Worm (Caenorhabditis elegans): Measurements from ENCODE around the gene Y49F6B.13.
"Not testable (repeated sequence)": the region's sequence is repeated elsewhere in the genome, so short reads cannot be mapped to it uniquely, and the experiment has no call there.

Y49F6B.13 gene

DNA sequence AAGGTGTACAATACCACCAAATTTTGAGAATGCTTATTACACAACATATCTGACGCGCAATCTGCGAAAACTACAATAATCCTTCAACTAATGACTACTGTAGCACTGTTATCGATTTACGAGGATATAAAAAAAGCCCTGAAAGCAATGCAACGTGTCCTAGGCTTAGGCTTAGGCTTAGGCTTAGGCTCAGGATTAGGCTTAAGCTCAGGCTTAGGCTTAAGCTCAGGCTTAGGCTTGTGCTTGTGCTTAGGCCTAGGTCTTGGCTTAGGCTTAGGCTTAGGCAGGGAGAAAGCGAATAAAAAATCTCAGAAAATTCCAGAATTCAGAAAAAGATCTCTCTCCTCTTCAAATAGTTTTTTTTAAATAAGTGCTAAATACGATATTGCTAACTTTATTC, 12.3 kb downstream of the Y49F6B.13 start:
- TF ChIP-seq tbx-37 (GFP tag; conservative IDR thresholded peaks at IDR 0.05): no peak
- TF ChIP-seq ceh-36 (tag; optimal IDR thresholded peaks at IDR 0.05): peak; percentile 69
- TF ChIP-seq pes-1 (GFP tag; IDR thresholded peaks at IDR 0.05): no peak

DNA sequence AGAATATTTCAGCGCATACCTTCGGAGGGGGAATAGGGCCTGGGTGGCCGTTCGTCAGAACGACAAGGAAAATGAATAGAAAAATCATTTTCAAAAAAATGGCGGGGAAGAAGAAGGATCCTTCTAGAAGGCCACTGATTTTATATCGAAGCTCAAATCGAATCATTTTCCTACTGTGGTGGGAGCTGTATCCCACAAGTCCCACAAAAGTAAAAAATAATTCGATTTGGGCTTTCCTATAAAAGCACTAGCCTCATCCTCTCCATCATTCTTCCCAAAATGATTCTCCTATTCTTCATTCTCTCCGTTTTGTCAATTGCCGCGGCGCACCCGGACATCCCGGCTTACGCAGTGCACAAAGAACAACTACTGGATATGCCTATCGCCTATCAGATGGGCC, 13.3 kb downstream of the Y49F6B.13 start, which contains the start of the genes C16C8.26 and C16C8.19:
TSS of gene C16C8.26 (minus strand) at position 101 of the 400 bp plus-strand sequence.
TSS of gene C16C8.19 (plus strand) at position 279 of the 400 bp plus-strand sequence.
- TF ChIP-seq tra-4 (tag; optimal IDR thresholded peaks at IDR 0.05) (no peak), ceh-13 (GFP tag; optimal IDR thresholded peaks at IDR 0.05) (no peak), hmbx-1 (tag; optimal IDR thresholded peaks at IDR 0.05) (no peak), sea-1 (GFP tag; conservative IDR thresholded peaks at IDR 0.05) (no peak), F13C5.2 (tag; optimal IDR thresholded peaks at IDR 0.05) (no peak), ceh-36 (tag; optimal IDR thresholded peaks at IDR 0.05) (no peak), hmg-4 (GFP tag; optimal IDR thresholded peaks at IDR 0.05) (no peak), pes-1 (GFP tag; IDR thresholded peaks at IDR 0.05) (no peak), flt-1 (GFP tag; IDR thresholded peaks at IDR 0.05) (no peak), tbx-11 (GFP tag; IDR thresholded peaks at IDR 0.05) (no peak), aly-1 (tag; optimal IDR thresholded peaks at IDR 0.05) (no peak), ama-1 (optimal IDR thresholded peaks at IDR 0.05) (no peak), ets-7 (tag; optimal IDR thresholded peaks at IDR 0.05) (no peak), B0310.2 (tag; optimal IDR thresholded peaks at IDR 0.05) (no peak)

DNA sequence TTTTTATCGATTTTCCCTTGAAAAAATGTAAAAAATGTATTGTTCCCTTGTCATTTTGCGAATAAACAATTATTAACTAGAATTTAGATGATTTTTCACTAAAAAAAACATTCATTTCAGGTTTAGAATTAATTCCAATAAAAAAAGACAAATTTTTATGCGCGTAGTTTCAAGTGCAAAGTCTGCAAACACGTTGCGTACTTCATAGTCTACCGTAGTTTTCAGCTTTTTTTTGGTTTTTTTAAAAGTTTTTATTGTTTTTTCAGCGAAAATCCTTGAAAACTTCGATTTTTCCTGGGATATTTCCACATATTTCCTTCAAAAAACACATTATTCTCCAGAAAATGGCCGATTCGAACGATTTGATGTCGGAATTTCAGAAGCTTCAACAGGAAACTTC, 18.0 kb downstream of the Y49F6B.13 start, which contains the start of gene C16C8.11:
TSS of gene C16C8.11 (plus strand) at position 188 of the 400 bp plus-strand sequence.
- no peak for TF ChIP-seq tra-4 (tag; optimal IDR thresholded peaks at IDR 0.05)
- no peak for TF ChIP-seq ceh-36 (tag; optimal IDR thresholded peaks at IDR 0.05)
- TF ChIP-seq sea-1 (GFP tag; conservative IDR thresholded peaks at IDR 0.05): no peak
- TF ChIP-seq pes-1 (GFP tag; IDR thresholded peaks at IDR 0.05): no peak
- TF ChIP-seq aly-1 (tag; optimal IDR thresholded peaks at IDR 0.05): no peak
- no peak for TF ChIP-seq hnd-1 (tag; optimal IDR thresholded peaks at IDR 0.05)
- no peak for TF ChIP-seq hmbx-1 (tag; optimal IDR thresholded peaks at IDR 0.05)
- TF ChIP-seq flt-1 (GFP tag; IDR thresholded peaks at IDR 0.05): no peak
- no peak for TF ChIP-seq F13C5.2 (tag; optimal IDR thresholded peaks at IDR 0.05)
- TF ChIP-seq B0310.2 (tag; optimal IDR thresholded peaks at IDR 0.05): no peak
- no peak for TF ChIP-seq scrt-1 (GFP tag; IDR thresholded peaks at IDR 0.05)

DNA sequence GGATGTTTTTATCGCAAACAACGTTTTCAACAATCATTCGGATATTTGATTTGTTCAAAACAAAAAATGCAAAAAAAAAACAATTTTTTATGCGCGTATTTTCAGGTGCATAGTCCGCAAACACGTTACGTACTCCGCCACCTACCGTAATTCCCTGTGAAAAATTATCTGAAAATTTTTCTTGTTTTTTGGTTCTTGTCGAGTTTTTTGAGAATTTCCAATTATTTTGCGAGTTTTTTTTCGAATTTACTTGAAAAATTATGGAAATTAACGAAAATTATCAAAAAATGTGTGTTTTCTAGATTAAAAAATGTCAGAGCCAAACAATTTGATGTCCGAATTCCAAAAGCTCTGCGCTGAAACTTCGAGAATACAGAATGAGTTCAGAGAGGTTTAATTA, 19.1 kb downstream of the Y49F6B.13 start, which contains the start of gene C16C8.12:
TSS of gene C16C8.12 (plus strand) at position 301 of the 400 bp plus-strand sequence.
- TF ChIP-seq ceh-13 (GFP tag; optimal IDR thresholded peaks at IDR 0.05): no peak
- no peak for TF ChIP-seq F13C5.2 (tag; optimal IDR thresholded peaks at IDR 0.05)
- no peak for TF ChIP-seq hmg-4 (GFP tag; optimal IDR thresholded peaks at IDR 0.05)
- TF ChIP-seq hmbx-1 (tag; optimal IDR thresholded peaks at IDR 0.05): no peak
- TF ChIP-seq tra-4 (tag; optimal IDR thresholded peaks at IDR 0.05): no peak
- TF ChIP-seq pes-1 (GFP tag; IDR thresholded peaks at IDR 0.05): no peak
- TF ChIP-seq tbx-37 (GFP tag; conservative IDR thresholded peaks at IDR 0.05): no peak
- no peak for TF ChIP-seq ceh-36 (tag; optimal IDR thresholded peaks at IDR 0.05)
- TF ChIP-seq tbx-11 (GFP tag; IDR thresholded peaks at IDR 0.05): no peak
- TF ChIP-seq flt-1 (GFP tag; IDR thresholded peaks at IDR 0.05): no peak
- no peak for TF ChIP-seq ets-7 (tag; optimal IDR thresholded peaks at IDR 0.05)
- TF ChIP-seq aly-1 (tag; optimal IDR thresholded peaks at IDR 0.05): no peak
- no peak for TF ChIP-seq B0310.2 (tag; optimal IDR thresholded peaks at IDR 0.05)
- no peak for TF ChIP-seq sea-1 (GFP tag; conservative IDR thresholded peaks at IDR 0.05)
- no peak for TF ChIP-seq ama-1 (optimal IDR thresholded peaks at IDR 0.05)
- no peak for TF ChIP-seq scrt-1 (GFP tag; IDR thresholded peaks at IDR 0.05)
- TF ChIP-seq hnd-1 (tag; optimal IDR thresholded peaks at IDR 0.05): no peak

DNA sequence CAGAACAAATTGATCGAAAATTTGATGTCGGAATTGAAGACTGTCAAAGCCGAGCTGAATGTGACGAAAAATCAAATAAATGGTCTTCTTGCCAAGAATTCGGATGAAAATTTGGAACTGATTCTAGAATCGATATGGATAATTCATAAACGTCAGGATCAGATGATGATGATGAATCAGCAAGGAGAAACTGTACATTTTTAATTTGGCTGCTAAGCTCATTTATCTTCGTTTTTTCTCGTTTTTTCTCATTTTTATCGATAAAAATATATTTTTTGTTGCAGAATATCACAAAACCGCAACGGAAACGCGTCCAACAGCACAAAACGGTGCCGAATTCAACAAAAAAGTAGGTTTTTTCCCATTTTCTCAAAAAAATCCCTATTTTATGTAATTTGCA, 22.0 kb downstream of the Y49F6B.13 start, which contains the start of gene C16C8.14:
TSS of gene C16C8.14 (plus strand) at position 301 of the 400 bp plus-strand sequence.
- not testable (repeated sequence) for TF ChIP-seq hmbx-1 (tag; optimal IDR thresholded peaks at IDR 0.05); aly-1 (tag; optimal IDR thresholded peaks at IDR 0.05); tbx-11 (GFP tag; IDR thresholded peaks at IDR 0.05)

DNA sequence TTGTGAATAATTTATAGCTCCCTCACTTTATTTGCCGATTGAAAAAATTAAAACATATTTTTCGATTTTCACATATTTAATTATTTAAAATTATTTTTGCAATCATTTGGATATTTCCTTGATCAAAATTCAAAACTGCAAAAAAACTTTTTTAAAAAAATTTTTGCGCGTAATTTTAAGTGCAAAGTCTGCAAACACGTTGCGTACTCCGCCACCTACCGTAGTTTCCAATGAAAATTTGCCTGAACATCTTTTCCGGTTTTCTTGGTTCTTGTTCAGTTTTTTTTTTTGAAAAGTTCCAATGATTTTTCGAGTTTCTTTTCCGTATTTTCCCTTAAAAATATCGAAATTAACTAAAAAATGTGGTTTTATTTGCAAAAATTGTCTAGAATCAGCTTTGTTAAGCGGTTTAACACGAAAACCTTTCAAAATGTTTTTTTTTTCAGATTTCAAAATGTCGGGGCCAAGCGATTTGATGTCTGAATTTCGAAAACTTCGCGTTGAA, 22.7 kb downstream of the Y49F6B.13 start, which contains the start of gene C16C8.25:
TSS of gene C16C8.25 (plus strand) at position 455 of the 505 bp plus-strand sequence.
- no peak for TF ChIP-seq sea-1 (GFP tag; conservative IDR thresholded peaks at IDR 0.05)
- no peak for TF ChIP-seq tbx-37 (GFP tag; conservative IDR thresholded peaks at IDR 0.05)
- no peak for TF ChIP-seq flt-1 (GFP tag; IDR thresholded peaks at IDR 0.05)
- TF ChIP-seq tra-4 (tag; optimal IDR thresholded peaks at IDR 0.05): no peak
- no peak for TF ChIP-seq B0310.2 (tag; optimal IDR thresholded peaks at IDR 0.05)
- no peak for TF ChIP-seq F13C5.2 (tag; optimal IDR thresholded peaks at IDR 0.05)
- no peak for TF ChIP-seq ama-1 (optimal IDR thresholded peaks at IDR 0.05)
- no peak for TF ChIP-seq hmg-4 (GFP tag; optimal IDR thresholded peaks at IDR 0.05)
- no peak for TF ChIP-seq tbx-11 (GFP tag; IDR thresholded peaks at IDR 0.05)
- TF ChIP-seq scrt-1 (GFP tag; IDR thresholded peaks at IDR 0.05): no peak
- TF ChIP-seq hmbx-1 (tag; optimal IDR thresholded peaks at IDR 0.05): no peak
- TF ChIP-seq ets-7 (tag; optimal IDR thresholded peaks at IDR 0.05): no peak
- TF ChIP-seq pes-1 (GFP tag; IDR thresholded peaks at IDR 0.05): no peak
- no peak for TF ChIP-seq ceh-13 (GFP tag; optimal IDR thresholded peaks at IDR 0.05)
- TF ChIP-seq ceh-36 (tag; optimal IDR thresholded peaks at IDR 0.05): no peak
- TF ChIP-seq hnd-1 (tag; optimal IDR thresholded peaks at IDR 0.05): no peak
- TF ChIP-seq aly-1 (tag; optimal IDR thresholded peaks at IDR 0.05): no peak

DNA sequence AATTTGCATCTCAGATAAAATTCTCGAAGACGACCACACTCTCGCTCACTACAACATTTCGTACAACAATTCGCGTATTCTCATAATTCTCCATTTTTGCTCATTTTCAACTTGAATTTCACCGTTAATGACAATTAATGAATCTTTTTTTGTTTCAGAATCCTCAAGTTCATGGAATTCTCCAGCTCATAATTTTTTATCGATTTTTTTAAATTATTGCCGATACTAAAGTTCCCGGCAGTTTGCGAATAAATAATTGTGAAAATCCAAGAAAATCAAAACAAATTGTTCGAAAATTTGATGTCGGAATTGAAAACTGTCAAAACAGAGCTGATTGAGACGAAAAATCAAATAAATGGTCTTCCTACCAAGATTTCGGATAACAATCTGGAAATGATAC, 23.6 kb downstream of the Y49F6B.13 start, which contains the start of gene C16C8.21:
TSS of gene C16C8.21 (plus strand) at position 301 of the 400 bp plus-strand sequence.
- TF ChIP-seq ama-1 (optimal IDR thresholded peaks at IDR 0.05) (no peak), flt-1 (GFP tag; IDR thresholded peaks at IDR 0.05) (no peak), F13C5.2 (tag; optimal IDR thresholded peaks at IDR 0.05) (no peak), scrt-1 (GFP tag; IDR thresholded peaks at IDR 0.05) (no peak), pes-1 (GFP tag; IDR thresholded peaks at IDR 0.05) (no peak), ceh-13 (GFP tag; optimal IDR thresholded peaks at IDR 0.05) (no peak), hmg-4 (GFP tag; optimal IDR thresholded peaks at IDR 0.05) (no peak), ets-7 (tag; optimal IDR thresholded peaks at IDR 0.05) (no peak), B0310.2 (tag; optimal IDR thresholded peaks at IDR 0.05) (no peak), tra-4 (tag; optimal IDR thresholded peaks at IDR 0.05) (no peak), aly-1 (tag; optimal IDR thresholded peaks at IDR 0.05) (no peak), tbx-11 (GFP tag; IDR thresholded peaks at IDR 0.05) (no peak), hmbx-1 (tag; optimal IDR thresholded peaks at IDR 0.05) (no peak), sea-1 (GFP tag; conservative IDR thresholded peaks at IDR 0.05) (no peak), ceh-36 (tag; optimal IDR thresholded peaks at IDR 0.05) (no peak), hnd-1 (tag; optimal IDR thresholded peaks at IDR 0.05) (no peak), tbx-37 (GFP tag; conservative IDR thresholded peaks at IDR 0.05) (no peak)
